Worm (Caenorhabditis elegans) whole organism, L2 larva: ENCODE data around the gene T21D12.11.

Experiments used
- Y55F3AM.14 ChIP-seq: fragments of 200-800 bp; sonication (Bioruptor generic); optimal IDR thresholded peaks from 2 replicates; lab custom pipeline; 2018; ENCODE audit warnings: mild to moderate bottlenecking, missing genetic modification characterization, missing compliant biosample characterization
- alr-1 ChIP-seq: fragments of 150-350 bp; optimal IDR thresholded peaks from 2 replicates; lab custom pipeline; 2014; ENCODE audit warnings: missing biosample characterization, missing genetic modification characterization
- aly-2 ChIP-seq: fragments of 150-350 bp; optimal IDR thresholded peaks from 2 replicates; lab custom pipeline; 2014; ENCODE audit warnings: missing biosample characterization, missing genetic modification characterization
- ama-1 ChIP-seq: fragments of 150-350 bp; optimal IDR thresholded peaks from 2 replicates; lab custom pipeline; 2018; ENCODE audit warnings: inconsistent platforms
- blmp-1 ChIP-seq: sonication (generic microtip); optimal IDR thresholded peaks from 2 replicates; lab custom pipeline; 2017; ENCODE audit warnings: missing genetic modification characterization, mild to moderate bottlenecking, missing compliant biosample characterization, antibody characterized with exemption, moderate library complexity; ENCODE audit not compliant: insufficient read depth
- ceh-16 ChIP-seq: fragments of 150-350 bp; optimal IDR thresholded peaks from 2 replicates; lab custom pipeline; 2014; ENCODE audit warnings: missing biosample characterization, missing genetic modification characterization
- ceh-82 ChIP-seq: fragments of 150-350 bp; optimal IDR thresholded peaks from 2 replicates; lab custom pipeline; 2014; ENCODE audit warnings: missing biosample characterization, missing genetic modification characterization
- crh-2 ChIP-seq: sonication (generic microtip); optimal IDR thresholded peaks from 2 replicates; lab custom pipeline; 2017; ENCODE audit warnings: missing biosample characterization, missing genetic modification characterization
- dmd-4 ChIP-seq: sonication (generic microtip); optimal IDR thresholded peaks from 2 replicates; lab custom pipeline; 2017; ENCODE audit warnings: missing biosample characterization, missing genetic modification characterization
- egl-27 ChIP-seq: sonication (generic microtip); optimal IDR thresholded peaks from 3 replicates; lab custom pipeline; 2017; ENCODE audit warnings: missing biosample characterization, missing genetic modification reagents, missing genetic modification characterization
- elt-3 ChIP-seq: sonication (generic microtip); optimal IDR thresholded peaks from 2 replicates; lab custom pipeline; 2017; ENCODE audit warnings: missing biosample characterization, missing genetic modification characterization
- fos-1 ChIP-seq: fragments of 150-350 bp; optimal IDR thresholded peaks from 2 replicates; lab custom pipeline; 2014; ENCODE audit warnings: missing biosample characterization, missing genetic modification characterization
- gmeb-1 ChIP-seq: fragments of 150-350 bp; optimal IDR thresholded peaks from 2 replicates; lab custom pipeline; 2014; ENCODE audit warnings: missing biosample characterization, missing genetic modification characterization
- lin-11 ChIP-seq: fragments of 150-350 bp; sonication (generic microtip); optimal IDR thresholded peaks from 2 replicates; lab custom pipeline; 2014; ENCODE audit warnings: missing biosample characterization, missing genetic modification characterization, inconsistent platforms, mixed read lengths
- lin-13 ChIP-seq: fragments of 150-350 bp; optimal IDR thresholded peaks from 2 replicates; lab custom pipeline; 2014; ENCODE audit warnings: missing biosample characterization, missing genetic modification reagents, missing genetic modification characterization
- lin-39 ChIP-seq: fragments of 150-350 bp; optimal IDR thresholded peaks from 2 replicates; lab custom pipeline; 2014; ENCODE audit warnings: missing biosample characterization, missing genetic modification reagents, missing genetic modification characterization
- lsy-2 ChIP-seq, 2 experiments: fragments of 150-350 bp in 1 of 2; sonication (generic microtip) in 1 of 2; optimal IDR thresholded peaks; 2 replicates each; lab custom pipeline; 2014 to 2017; ENCODE audit warnings: missing biosample characterization in 2 of 2, missing genetic modification characterization in 2 of 2
- mdl-1 ChIP-seq, 2 experiments: fragments of 150-350 bp in 1 of 2; sonication (generic microtip) in 1 of 2; optimal IDR thresholded peaks; 2 replicates each; lab custom pipeline; 2017; ENCODE audit warnings: missing biosample characterization in 2 of 2, missing genetic modification characterization in 2 of 2
- nhr-10 ChIP-seq: sonication (generic microtip); optimal IDR thresholded peaks from 2 replicates; lab custom pipeline; 2017; ENCODE audit warnings: missing biosample characterization, missing genetic modification characterization
- nhr-12 ChIP-seq: fragments of 150-350 bp; optimal IDR thresholded peaks from 2 replicates; lab custom pipeline; 2014; ENCODE audit warnings: missing biosample characterization, missing genetic modification characterization
- nhr-129 ChIP-seq: fragments of 150-350 bp; optimal IDR thresholded peaks from 2 replicates; lab custom pipeline; 2014; ENCODE audit warnings: missing biosample characterization, missing genetic modification characterization
- nhr-21 ChIP-seq: fragments of 150-350 bp; optimal IDR thresholded peaks from 2 replicates; lab custom pipeline; 2014; ENCODE audit warnings: missing biosample characterization, missing genetic modification characterization
- nhr-23 ChIP-seq: fragments of 150-350 bp; optimal IDR thresholded peaks from 2 replicates; lab custom pipeline; 2014; ENCODE audit warnings: missing biosample characterization, missing genetic modification reagents, missing genetic modification characterization
- nhr-237 ChIP-seq: fragments of 150-350 bp; optimal IDR thresholded peaks from 2 replicates; lab custom pipeline; 2014; ENCODE audit warnings: missing biosample characterization, missing genetic modification characterization
- sma-3 ChIP-seq: sonication (generic microtip); optimal IDR thresholded peaks from 2 replicates; lab custom pipeline; 2016; ENCODE audit warnings: missing genetic modification reagents, missing genetic modification characterization, missing compliant biosample characterization
- sma-9 ChIP-seq, 2 experiments: fragments of 150-350 bp in 1 of 2; sonication (generic microtip) in 1 of 2; optimal IDR thresholded peaks; 2 replicates each; lab custom pipeline; 2014 to 2016; ENCODE audit warnings: missing genetic modification characterization in 2 of 2, mild to moderate bottlenecking in 1 of 2, missing biosample characterization in 1 of 2, missing compliant biosample characterization in 1 of 2, missing genetic modification reagents in 1 of 2, moderate library complexity in 1 of 2
- snpc-4 ChIP-seq: fragments of 150-350 bp; optimal IDR thresholded peaks from 2 replicates; lab custom pipeline; 2014; ENCODE audit warnings: missing biosample characterization, missing genetic modification characterization
- unc-62 ChIP-seq: fragments of 150-350 bp; optimal IDR thresholded peaks from 2 replicates; lab custom pipeline; 2014; ENCODE audit warnings: missing biosample characterization, missing genetic modification reagents, missing genetic modification characterization
- ztf-1 ChIP-seq: fragments of 200-800 bp; sonication (Bioruptor generic); conservative IDR thresholded peaks from 2 replicates; pipeline ENCODE4 v1.3.6; 2022; ENCODE audit warnings: missing genetic modification characterization, missing compliant biosample characterization
- ztf-11 ChIP-seq: sonication (generic microtip); optimal IDR thresholded peaks from 2 replicates; lab custom pipeline; 2017; ENCODE audit warnings: missing biosample characterization, missing genetic modification characterization

T21D12.11 gene

DNA sequence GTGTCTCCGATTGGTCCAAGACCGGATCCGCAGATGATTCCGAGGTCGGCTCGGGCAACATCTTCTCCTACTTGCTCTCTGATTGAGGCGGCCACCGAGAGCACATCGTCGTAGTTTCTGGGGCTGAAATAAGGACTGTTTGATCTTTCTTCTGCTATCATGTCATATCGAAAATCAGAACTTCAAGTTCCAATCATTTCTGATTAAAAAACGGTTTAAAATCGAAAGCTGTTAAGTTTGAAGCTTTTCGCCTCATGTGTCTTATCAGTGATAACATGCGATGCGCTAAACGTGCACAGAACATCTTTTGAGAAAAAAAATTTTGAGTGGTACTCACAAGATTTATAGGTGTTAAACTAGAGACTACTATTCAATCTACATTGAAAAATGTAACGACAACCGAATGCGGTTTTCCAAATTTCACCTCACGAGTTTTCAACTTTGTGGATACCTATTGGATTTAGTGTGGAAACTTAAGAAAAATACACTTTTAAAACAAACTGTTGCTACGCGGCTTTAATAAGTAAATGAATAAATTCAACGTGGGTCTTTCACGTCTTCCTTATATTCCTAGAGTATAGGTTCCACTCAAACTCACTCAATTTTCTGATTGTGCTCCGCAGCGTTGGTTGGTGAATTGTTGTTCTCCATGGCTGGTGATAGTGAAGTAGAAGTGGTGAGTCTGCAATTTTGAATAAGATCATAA is 24.9 kb downstream of the T21D12.11 start:
- TF ChIP-seq lin-11 (tag; lab: Kevin White, UChicago) (no peak), ama-1 (lab: Kevin White, UChicago) (peak; percentile 46)

- TF ChIP-seq lin-39 (tag; lab: Kevin White, UChicago), result peak; percentile 24
- TF ChIP-seq crh-2 (tag; lab: Kevin White, UChicago), result no peak
- no peak for TF ChIP-seq nhr-237 (tag; lab: Kevin White, UChicago)
- peak; percentile 20 for TF ChIP-seq nhr-129 (tag; lab: Kevin White, UChicago)
Observed at ce11 chrIV:294737-295136, 25.5 kb downstream of the T21D12.11 start.

DNA sequence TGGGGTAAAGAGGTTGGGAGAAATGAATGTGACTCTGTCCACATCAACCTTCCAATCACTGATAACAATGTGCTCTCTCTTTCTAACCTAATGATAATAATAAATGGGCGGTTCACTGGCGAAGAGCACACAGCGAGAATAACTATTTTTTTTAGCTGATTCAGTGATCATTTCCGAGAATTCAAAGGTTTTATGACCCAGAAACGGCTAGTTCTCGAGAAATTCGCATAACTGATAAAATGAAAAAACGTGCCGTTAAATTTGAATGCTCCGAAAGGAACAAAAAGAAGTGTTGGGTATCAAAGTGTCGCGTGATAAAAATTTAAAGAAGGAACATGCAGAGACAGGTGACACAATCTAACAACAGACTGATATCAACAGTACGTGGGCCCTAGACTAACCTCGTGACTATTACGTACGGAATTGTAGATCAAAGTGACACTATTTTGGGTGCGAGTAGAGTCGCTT is 26.6 kb downstream of the T21D12.11 start:
- TF ChIP-seq fos-1 (peak; percentile 79), ztf-11 (tag; lab: Kevin White, UChicago) (no peak), crh-2 (tag; lab: Kevin White, UChicago) (peak; percentile 66), sma-9 (GFP tag; optimal IDR thresholded peaks at IDR 0.05; lab: Kevin White, UChicago) (peak; percentile 53), sma-9 (tag; optimal IDR thresholded peaks at IDR 0.05; lab: Kevin White, UChicago) (no peak), mdl-1 (tag; optimal IDR thresholded peaks at IDR 0.05; lab: Kevin White, UChicago) (peak in 1 of 2 experiments; percentile 40), lin-13 (GFP tag; lab: Kevin White, UChicago) (no peak), nhr-12 (tag; lab: Kevin White, UChicago) (no peak), nhr-129 (tag; lab: Kevin White, UChicago) (peak; percentile 14), gmeb-1 (tag; lab: Kevin White, UChicago) (peak; percentile 38)

DNA sequence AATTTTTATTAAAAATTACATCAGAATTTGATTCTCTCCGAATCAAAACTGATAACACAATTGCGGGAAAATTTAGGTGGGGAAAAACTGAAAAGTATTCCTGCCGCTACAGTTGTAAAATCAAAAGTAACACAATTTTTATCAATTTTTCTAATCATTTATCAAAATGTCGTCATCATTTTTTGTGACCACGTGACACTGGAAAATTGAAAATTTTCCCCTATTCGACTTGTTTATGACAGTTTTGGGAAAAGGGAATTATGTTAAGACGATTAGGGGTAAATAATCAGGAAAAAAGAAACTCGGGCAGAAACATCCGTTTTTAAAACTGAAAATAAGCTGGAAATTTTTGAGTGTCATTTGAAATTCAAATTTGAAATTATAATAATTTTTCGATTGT is 27.6 kb downstream of the T21D12.11 start:
- peak; percentile 29 for TF ChIP-seq sma-3
- peak; percentile 55 for TF ChIP-seq fos-1
- no peak for TF ChIP-seq lin-11 (tag; lab: Kevin White, UChicago)
- no peak for TF ChIP-seq nhr-21 (tag; lab: Kevin White, UChicago)
- TF ChIP-seq sma-9 (GFP tag; optimal IDR thresholded peaks at IDR 0.05; lab: Kevin White, UChicago), result peak; percentile 58
- TF ChIP-seq sma-9 (tag; optimal IDR thresholded peaks at IDR 0.05; lab: Kevin White, UChicago), result no peak
- no peak for TF ChIP-seq unc-62 (GFP tag; lab: Kevin White, UChicago)
- peak; percentile 71 for TF ChIP-seq crh-2 (tag; lab: Kevin White, UChicago)
- TF ChIP-seq egl-27 (tag; lab: Kevin White, UChicago), result no peak
- TF ChIP-seq mdl-1 (tag; optimal IDR thresholded peaks at IDR 0.05; lab: Kevin White, UChicago), result peak in 1 of 2 experiments; percentile 25
- peak in 1 of 2 experiments; percentile 13 for TF ChIP-seq lsy-2 (tag; optimal IDR thresholded peaks at IDR 0.05; lab: Kevin White, UChicago)
- peak; percentile 70 for TF ChIP-seq gmeb-1 (tag; lab: Kevin White, UChicago)
- TF ChIP-seq, all 48 proteins: peak for 7

DNA sequence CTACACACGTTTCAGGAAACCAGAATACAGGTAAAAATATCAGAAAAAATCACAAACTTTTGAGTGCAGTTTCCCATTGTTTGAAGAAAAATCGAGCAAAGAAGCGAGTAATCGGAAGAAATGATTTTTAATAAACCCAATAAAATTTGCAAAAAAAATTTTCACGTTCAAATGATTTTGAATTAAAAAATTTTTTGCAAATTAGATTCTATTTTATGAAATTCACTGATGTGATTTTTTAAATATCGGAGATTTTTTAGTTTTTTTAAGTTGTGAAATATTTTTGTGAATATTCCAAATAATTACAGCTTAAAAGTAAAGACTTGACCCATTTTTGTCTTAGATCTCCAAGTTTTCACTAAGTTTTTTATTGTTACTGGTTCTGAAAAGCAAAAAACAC is 29.0 kb downstream of the T21D12.11 start, which contains the start of gene pnp-1:
Gene pnp-1, minus strand, starts transcription at position 101 of the 400 bp plus-strand sequence.
- TF ChIP-seq lin-11 (tag; lab: Kevin White, UChicago) (no peak), nhr-23 (no peak), dmd-4 (tag; lab: Kevin White, UChicago) (no peak), sma-3 (no peak), snpc-4 (tag; lab: Kevin White, UChicago) (no peak), Y55F3AM.14 (no peak), aly-2 (no peak), alr-1 (tag; lab: Kevin White, UChicago) (no peak), nhr-10 (tag; lab: Kevin White, UChicago) (no peak), ceh-16 (tag; lab: Kevin White, UChicago) (no peak), ceh-82 (tag; lab: Kevin White, UChicago) (no peak), lin-39 (tag; lab: Kevin White, UChicago) (no peak), elt-3 (no peak), ztf-1 (GFP tag; lab: Robert Waterston, UW) (no peak), blmp-1 (tag; lab: Kevin White, UChicago) (no peak), gmeb-1 (tag; lab: Kevin White, UChicago) (no peak), sma-9 (GFP tag; optimal IDR thresholded peaks at IDR 0.05; lab: Kevin White, UChicago) (no peak), sma-9 (tag; optimal IDR thresholded peaks at IDR 0.05; lab: Kevin White, UChicago) (no peak)
